Fruit fly (Drosophila melanogaster) whole organism, embryonic: Measurements from ENCODE around the gene CG16903.

Experiments
- Awh ChIP-seq: fragments of 200-800 bp; sonication (Bioruptor generic); IDR thresholded peaks from 2 replicates; pipeline ENCODE4, ENCODE4 v1.3.6; 2022; ENCODE audit warnings: missing biosample characterization, missing genetic modification characterization
- CG10565 ChIP-seq: fragments of 200-800 bp; sonication (Bioruptor generic); optimal IDR thresholded peaks from 3 replicates; lab custom pipeline; 2016; ENCODE audit warnings: missing biosample characterization, mild to moderate bottlenecking, missing genetic modification characterization
- CG11398 ChIP-seq: fragments of 200-800 bp; sonication (Bioruptor generic); optimal IDR thresholded peaks from 2 replicates; lab custom pipeline; 2016; ENCODE audit warnings: missing biosample characterization, missing genetic modification characterization
- CG11695 ChIP-seq: fragments of 200-800 bp; sonication (Bioruptor generic); IDR thresholded peaks from 3 replicates; pipeline ENCODE4 v1.3.6; 2022; ENCODE audit warnings: missing biosample characterization, missing genetic modification characterization
- CG12769 ChIP-seq: fragments of 200-800 bp; sonication (Bioruptor generic); optimal IDR thresholded peaks from 2 replicates; lab custom pipeline; 2019; ENCODE audit warnings: missing biosample characterization, mild to moderate bottlenecking, missing genetic modification characterization, moderate library complexity
- CG14860 ChIP-seq: fragments of 200-800 bp; sonication (Bioruptor generic); IDR thresholded peaks from 3 replicates; pipeline ENCODE4 v1.3.6; 2022; ENCODE audit warnings: missing biosample characterization, missing genetic modification characterization; ENCODE audit not compliant: partially characterized antibody
- CG1647 ChIP-seq: fragments of 200-800 bp; sonication (Bioruptor generic); optimal IDR thresholded peaks from 3 replicates; lab custom pipeline; 2016; ENCODE audit warnings: missing biosample characterization, missing genetic modification characterization
- CG16779 ChIP-seq: fragments of 200-800 bp; sonication (Bioruptor generic); IDR thresholded peaks from 2 replicates; pipeline ENCODE4 v1.3.6; 2022; ENCODE audit warnings: missing biosample characterization, missing genetic modification characterization
- CG16863 ChIP-seq: fragments of 200-800 bp; sonication (Bioruptor generic); optimal IDR thresholded peaks from 3 replicates; lab custom pipeline; 2016; ENCODE audit warnings: missing biosample characterization, missing genetic modification characterization
- CG17568 ChIP-seq: fragments of 200-800 bp; sonication (Bioruptor generic); optimal IDR thresholded peaks from 2 replicates; lab custom pipeline; 2018; ENCODE audit warnings: missing biosample characterization, mild to moderate bottlenecking, missing genetic modification characterization, moderate library complexity
- CG17802 ChIP-seq: fragments of 200-800 bp; sonication (Bioruptor generic); optimal IDR thresholded peaks from 2 replicates; lab custom pipeline; 2018; ENCODE audit warnings: missing biosample characterization, mild to moderate bottlenecking, missing genetic modification characterization, moderate library complexity
- CG18599 ChIP-seq: fragments of 200-800 bp; sonication (Bioruptor generic); optimal IDR thresholded peaks from 3 replicates; lab custom pipeline; 2017; ENCODE audit warnings: missing biosample characterization, missing genetic modification characterization, mild to moderate bottlenecking, moderate library complexity, missing genetic modification reagents
- CG32532 ChIP-seq: fragments of 200-800 bp; sonication (Bioruptor generic); IDR thresholded peaks from 2 replicates; pipeline ENCODE4 v1.3.6; 2022; ENCODE audit warnings: missing biosample characterization, missing genetic modification characterization
- CG32772 ChIP-seq: fragments of 200-800 bp; sonication (Bioruptor generic); IDR thresholded peaks from 2 replicates; pipeline ENCODE4 v1.3.6; 2022; ENCODE audit warnings: missing biosample characterization, missing genetic modification characterization
- CG3838 ChIP-seq: fragments of 200-800 bp; sonication (Bioruptor generic); optimal IDR thresholded peaks from 3 replicates; lab custom pipeline; 2016; ENCODE audit warnings: missing biosample characterization, missing genetic modification characterization
- CG4328 ChIP-seq: fragments of 200-800 bp; sonication (Bioruptor generic); optimal IDR thresholded peaks from 3 replicates; lab custom pipeline; 2017; ENCODE audit warnings: missing biosample characterization, missing genetic modification reagents, missing genetic modification characterization
- CG4854 ChIP-seq: fragments of 200-800 bp; sonication (Bioruptor generic); optimal IDR thresholded peaks from 2 replicates; lab custom pipeline; 2016; ENCODE audit warnings: missing biosample characterization, missing genetic modification characterization, inconsistent platforms
- CG6813 ChIP-seq: fragments of 200-800 bp; sonication (Bioruptor generic); optimal IDR thresholded peaks from 2 replicates; lab custom pipeline; 2017; ENCODE audit warnings: missing biosample characterization, missing genetic modification characterization, mild to moderate bottlenecking, moderate library complexity, missing genetic modification reagents
- CG7745 ChIP-seq: fragments of 200-800 bp; sonication (Bioruptor generic); optimal IDR thresholded peaks from 2 replicates; lab custom pipeline; 2018; ENCODE audit warnings: missing biosample characterization, mild to moderate bottlenecking, missing genetic modification characterization, moderate library complexity
- CG8089 ChIP-seq: fragments of 200-800 bp; sonication (Bioruptor generic); optimal IDR thresholded peaks from 3 replicates; lab custom pipeline; 2016; ENCODE audit warnings: missing biosample characterization, missing genetic modification characterization
- CG8388 ChIP-seq: fragments of 200-800 bp; sonication (Bioruptor generic); optimal IDR thresholded peaks from 2 replicates; lab custom pipeline; 2019; ENCODE audit warnings: missing biosample characterization, mild to moderate bottlenecking, missing genetic modification characterization, moderate library complexity
- E2f2 ChIP-seq: fragments of 200-800 bp; sonication (Bioruptor generic); IDR thresholded peaks from 2 replicates; pipeline ENCODE4 v1.3.6; 2022; ENCODE audit warnings: missing biosample characterization, missing genetic modification characterization
- HLH4C ChIP-seq: fragments of 200-800 bp; sonication (Bioruptor generic); IDR thresholded peaks from 3 replicates; pipeline ENCODE4 v1.3.6; 2022; ENCODE audit warnings: missing biosample characterization, missing genetic modification characterization; ENCODE audit not compliant: partially characterized antibody
- Hmx ChIP-seq: fragments of 200-800 bp; sonication (Bioruptor generic); optimal IDR thresholded peaks from 2 replicates; lab custom pipeline; 2016; ENCODE audit warnings: missing biosample characterization, missing genetic modification characterization
- Med ChIP-seq: fragments of 200-800 bp; sonication (Bioruptor generic); peaks from one replicate; lab custom pipeline; 2016; ENCODE audit warnings: missing biosample characterization, missing genetic modification characterization, mild to moderate bottlenecking, inconsistent platforms, moderate library complexity
- Mes4 ChIP-seq: fragments of 200-800 bp; sonication (Bioruptor generic); optimal IDR thresholded peaks from 2 replicates; lab custom pipeline; 2016; ENCODE audit warnings: missing biosample characterization, missing genetic modification characterization
- NC2α ChIP-seq: fragments of 200-800 bp; sonication (Bioruptor generic); optimal IDR thresholded peaks from 2 replicates; lab custom pipeline; 2016; ENCODE audit warnings: missing biosample characterization, missing genetic modification characterization
- NC2β ChIP-seq: fragments of 200-800 bp; sonication (Bioruptor generic); optimal IDR thresholded peaks from 2 replicates; lab custom pipeline; 2016; ENCODE audit warnings: missing biosample characterization, missing genetic modification characterization
- Nf-YA ChIP-seq: fragments of 200-800 bp; sonication (Bioruptor generic); IDR thresholded peaks from 2 replicates; pipeline ENCODE4 v1.3.6; 2022; ENCODE audit warnings: missing biosample characterization, missing genetic modification characterization
- Oli ChIP-seq: fragments of 200-800 bp; sonication (Bioruptor generic); optimal IDR thresholded peaks from 2 replicates; lab custom pipeline; 2018; ENCODE audit warnings: missing biosample characterization, mild to moderate bottlenecking, missing genetic modification characterization, moderate library complexity
- Optix ChIP-seq: fragments of 200-800 bp; sonication (Bioruptor generic); IDR thresholded peaks from 3 replicates; pipeline ENCODE4 v1.3.6; 2022; ENCODE audit warnings: missing biosample characterization, missing genetic modification characterization
- Rfx ChIP-seq: fragments of 200-800 bp; sonication (Bioruptor generic); IDR thresholded peaks from 2 replicates; pipeline ENCODE4 v1.3.6; 2022; ENCODE audit warnings: missing biosample characterization, missing genetic modification characterization
- ash1 ChIP-seq: fragments of 200-800 bp; sonication (Bioruptor generic); optimal IDR thresholded peaks from 2 replicates; lab custom pipeline; 2018; ENCODE audit warnings: missing biosample characterization, mild to moderate bottlenecking, missing genetic modification characterization
- ato ChIP-seq: fragments of 200-800 bp; sonication (Bioruptor generic); IDR thresholded peaks from 2 replicates; pipeline ENCODE4 v1.3.6; 2022; ENCODE audit warnings: missing biosample characterization, missing genetic modification characterization; ENCODE audit not compliant: partially characterized antibody
- bcd ChIP-seq: fragments of 200-800 bp; sonication (Bioruptor generic); optimal IDR thresholded peaks from 2 replicates; lab custom pipeline; 2017; ENCODE audit warnings: missing biosample characterization, mild to moderate bottlenecking, missing genetic modification characterization
- bsh ChIP-seq, 2 experiments: fragments of 200-800 bp; sonication (Bioruptor generic); optimal IDR thresholded peaks; 2 replicates each; lab custom pipeline; 2017 to 2018; ENCODE audit warnings: mild to moderate bottlenecking in 2 of 2, missing biosample characterization in 2 of 2, missing genetic modification characterization in 2 of 2, moderate library complexity in 1 of 2
- cad ChIP-seq: fragments of >200 bp; optimal IDR thresholded peaks from 2 replicates; lab custom pipeline; 2017; ENCODE audit warnings: missing biosample characterization, missing genetic modification characterization
- danr ChIP-seq: fragments of 200-800 bp; sonication (Bioruptor generic); IDR thresholded peaks from 2 replicates; pipeline ENCODE4 v1.3.6; 2022; ENCODE audit warnings: missing biosample characterization, missing genetic modification characterization
- ftz-f1 ChIP-seq: fragments of 200-800 bp; sonication (Bioruptor generic); optimal IDR thresholded peaks from 2 replicates; lab custom pipeline; 2016; ENCODE audit warnings: missing biosample characterization, missing genetic modification characterization
- gro ChIP-seq: fragments of 200-800 bp; sonication (Bioruptor generic); optimal IDR thresholded peaks from 2 replicates; lab custom pipeline; 2016; ENCODE audit warnings: missing biosample characterization, missing genetic modification characterization
- jumu ChIP-seq: fragments of 200-800 bp; sonication (Bioruptor generic); optimal IDR thresholded peaks from 3 replicates; lab custom pipeline; 2016; ENCODE audit warnings: missing biosample characterization, missing genetic modification characterization
- lbe ChIP-seq: fragments of 200-800 bp; sonication (Bioruptor generic); optimal IDR thresholded peaks from 2 replicates; lab custom pipeline; 2016; ENCODE audit warnings: missing biosample characterization, mild to moderate bottlenecking, missing genetic modification characterization
- luna ChIP-seq: fragments of 200-800 bp; sonication (Bioruptor generic); optimal IDR thresholded peaks from 2 replicates; lab custom pipeline; 2016; ENCODE audit warnings: missing biosample characterization, missing genetic modification characterization
- nerfin-2 ChIP-seq: fragments of 200-800 bp; sonication (Bioruptor generic); IDR thresholded peaks from 2 replicates; pipeline ENCODE4 v1.3.6; 2022; ENCODE audit warnings: missing biosample characterization, missing genetic modification characterization; ENCODE audit not compliant: partially characterized antibody
- org-1 ChIP-seq: fragments of 200-800 bp; sonication (Bioruptor generic); optimal IDR thresholded peaks from 2 replicates; lab custom pipeline; 2017; ENCODE audit warnings: missing biosample characterization, missing genetic modification characterization
- pfk ChIP-seq: fragments of 200-800 bp; sonication (Bioruptor generic); optimal IDR thresholded peaks from 2 replicates; lab custom pipeline; 2018; ENCODE audit warnings: missing biosample characterization, mild to moderate bottlenecking, missing genetic modification characterization, moderate library complexity
- pros ChIP-seq: fragments of 200-800 bp; sonication (Bioruptor generic); optimal IDR thresholded peaks from 3 replicates; lab custom pipeline; 2019; ENCODE audit warnings: missing biosample characterization, mild to moderate bottlenecking, missing genetic modification characterization, moderate library complexity
- schlank ChIP-seq: fragments of 200-800 bp; sonication (Bioruptor generic); optimal IDR thresholded peaks from 2 replicates; lab custom pipeline; 2018; ENCODE audit warnings: missing biosample characterization, mild to moderate bottlenecking, missing genetic modification characterization
- slbo ChIP-seq: fragments of 200-800 bp; sonication (Bioruptor generic); IDR thresholded peaks from 2 replicates; pipeline ENCODE4 v1.3.6; 2022; ENCODE audit warnings: missing biosample characterization, missing genetic modification characterization
- tap ChIP-seq: fragments of 200-800 bp; optimal IDR thresholded peaks from 3 replicates; lab custom pipeline; 2019; ENCODE audit warnings: missing biosample characterization, mild to moderate bottlenecking, missing genetic modification characterization, moderate library complexity
- wor ChIP-seq: fragments of 200-800 bp; sonication (Bioruptor generic); IDR thresholded peaks from 2 replicates; pipeline ENCODE4 v1.3.6; 2022; ENCODE audit warnings: missing biosample characterization, missing genetic modification characterization

CG16903 gene

dm6 chrX:2087501-2087900, 7.3 kb upstream of the CG16903 start (continued):
- TF ChIP-seq CG17802 (tag; lab: Kevin White, UChicago), result peak; percentile 14
- peak; percentile 56 for TF ChIP-seq CG11398 (GFP tag; lab: Kevin White, UChicago)
- no peak for TF ChIP-seq pros (GFP tag; lab: Kevin White, UChicago)
- no peak for TF ChIP-seq ash1
- TF ChIP-seq tap (tag; lab: Kevin White, UChicago), result peak; percentile 51
- TF ChIP-seq CG12769 (tag; lab: Kevin White, UChicago), result peak; percentile 67
- TF ChIP-seq CG4328 (GFP tag; lab: Kevin White, UChicago), result no peak
- peak; percentile 40; the same call in 1 of the 2 replicates for TF ChIP-seq danr (GFP tag; lab: Robert Waterston, UW)
- peak; percentile 43 for TF ChIP-seq CG8089 (GFP tag; lab: Kevin White, UChicago)
- TF ChIP-seq CG1647, result no peak
- TF ChIP-seq NC2α (GFP tag; lab: Kevin White, UChicago), result no peak
- no peak for TF ChIP-seq gro
- TF ChIP-seq CG32532 (GFP tag; lab: Robert Waterston, UW), result peak; percentile 66
- TF ChIP-seq ftz-f1 (GFP tag; lab: Kevin White, UChicago), result no peak
- peak; percentile 53; the same call in 1 of the 3 replicates for TF ChIP-seq CG11695 (GFP tag; lab: Robert Waterston, UW)
- TF ChIP-seq CG14860, result no peak
- no peak for TF ChIP-seq Nf-YA (GFP tag; lab: Robert Waterston, UW)
- peak; percentile 67 for TF ChIP-seq Optix (GFP tag; lab: Robert Waterston, UW)
- no peak for TF ChIP-seq CG3838 (GFP tag; lab: Kevin White, UChicago)
- no peak for TF ChIP-seq NC2β (GFP tag; lab: Kevin White, UChicago)
- TF ChIP-seq ato (GFP tag; lab: Robert Waterston, UW), result no peak
- TF ChIP-seq Oli (tag; lab: Kevin White, UChicago), result peak; percentile 68
- TF ChIP-seq CG8388 (GFP tag; lab: Kevin White, UChicago), result peak; percentile 70
- TF ChIP-seq CG16863 (GFP tag; lab: Kevin White, UChicago), result peak; percentile 59
- peak; percentile 76 for TF ChIP-seq wor
- TF ChIP-seq CG10565 (GFP tag; lab: Kevin White, UChicago), result no peak
- no peak for TF ChIP-seq HLH4C
- TF ChIP-seq slbo (GFP tag; lab: Robert Waterston, UW), result peak; percentile 76
- TF ChIP-seq bcd (GFP tag; lab: Kevin White, UChicago), result peak; percentile 29
- peak; percentile 26 for TF ChIP-seq schlank (tag; lab: Kevin White, UChicago)
- TF ChIP-seq Mes4 (GFP tag; lab: Kevin White, UChicago), result peak; percentile 64
- TF ChIP-seq bsh (GFP tag; optimal IDR thresholded peaks at IDR 0.05; lab: Kevin White, UChicago), result peak; percentile 40 to 74
- peak; percentile 77 for TF ChIP-seq Awh (GFP tag; lab: Robert Waterston, UW)
- TF ChIP-seq Hmx (GFP tag; lab: Kevin White, UChicago), result no peak
- no peak for TF ChIP-seq CG6813 (GFP tag; lab: Kevin White, UChicago)
- TF ChIP-seq CG7745 (tag; lab: Kevin White, UChicago), result no peak
- TF ChIP-seq nerfin-2 (GFP tag; lab: Robert Waterston, UW), result no peak
- peak; percentile 62 for TF ChIP-seq jumu (GFP tag; lab: Kevin White, UChicago)
- TF ChIP-seq E2f2 (GFP tag; lab: Robert Waterston, UW), result peak; percentile 43; the same call in 1 of the 2 replicates
- TF ChIP-seq Med (GFP tag; lab: Kevin White, UChicago), result peak; percentile 89
- no peak for TF ChIP-seq cad
- 0 out of 2 replicates have a peak, but pooled peaks have one; percentile 25 for TF ChIP-seq CG16779 (GFP tag; lab: Robert Waterston, UW)
- peak; percentile 54 for TF ChIP-seq org-1 (GFP tag; lab: Kevin White, UChicago)
- peak; percentile 48; the same call in 1 of the 2 replicates for TF ChIP-seq Rfx (GFP tag; lab: Robert Waterston, UW)
- peak; percentile 66 for TF ChIP-seq CG18599
- no peak for TF ChIP-seq lbe (GFP tag; lab: Kevin White, UChicago)
- no peak for TF ChIP-seq pfk (GFP tag; lab: Kevin White, UChicago)
- peak; percentile 65 for TF ChIP-seq CG32772
- no peak for TF ChIP-seq luna (GFP tag; lab: Kevin White, UChicago)
- TF ChIP-seq CG17568, result peak; percentile 39
- no peak for TF ChIP-seq CG4854 (GFP tag; lab: Kevin White, UChicago)
